Worm (Caenorhabditis elegans) whole organism, L4/young adult: ENCODE results near the gene K08H2.3.

Experiments
- W03F9.2 ChIP-seq: fragments of 150-350 bp; optimal IDR thresholded peaks from 2 replicates; lab custom pipeline; 2014; ENCODE audit warnings: missing biosample characterization, missing genetic modification characterization
- him-1 ChIP-seq: sonication (generic microtip); optimal IDR thresholded peaks from 2 replicates; lab custom pipeline; 2016; ENCODE audit warnings: missing genotype, missing genetic modification reagents, missing genetic modification characterization, missing compliant biosample characterization

- TF ChIP-seq him-1 (tag; lab: Kevin White, UChicago) = no peak
- no peak for TF ChIP-seq W03F9.2
Measured at ce11 chrX:13190912-13191311, 46.3 kb upstream of the K08H2.3 start, which contains the start of gene gpa-6.
